Worm (Caenorhabditis elegans): Measurements from ENCODE around the gene sph-1.
A peak's percentile ranks its signal among the peaks of the same experiment; 100 is the strongest.

The sph-1 gene

DNA sequence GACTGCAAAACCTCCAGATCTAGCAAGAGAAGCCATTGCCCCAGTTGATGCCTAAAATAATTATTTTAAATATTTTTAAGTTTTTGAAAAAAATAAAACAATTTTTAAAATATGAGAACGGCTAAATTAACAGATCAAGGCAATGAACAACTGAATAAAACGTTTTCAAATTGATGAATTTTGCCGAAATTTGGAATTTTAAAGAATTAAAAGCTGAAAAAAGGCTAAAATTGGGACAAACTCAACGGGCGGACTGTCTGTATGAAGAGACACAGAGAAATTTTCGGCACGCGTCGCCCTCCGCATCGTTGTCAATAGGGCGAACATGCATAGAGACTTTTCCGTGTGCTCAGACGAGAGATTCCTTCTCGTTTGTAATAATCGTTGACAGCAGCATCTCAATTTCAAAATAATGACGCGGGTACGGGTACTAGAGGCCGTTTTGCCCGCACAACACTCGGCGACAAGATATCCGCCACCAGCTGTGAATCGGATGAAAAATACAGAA, 2.7 kb upstream of the sph-1 start, which contains the start of the genes isp-1 and islo-1 (continued):
- no peak for TF ChIP-seq unc-3 (GFP tag; conservative IDR thresholded peaks at IDR 0.05)
- TF ChIP-seq unc-3 (tag; optimal IDR thresholded peaks at IDR 0.05) = no peak
- no peak for TF ChIP-seq tbx-7 (tag; optimal IDR thresholded peaks at IDR 0.05)
- no peak for TF ChIP-seq unc-86 (tag; optimal IDR thresholded peaks at IDR 0.05)
- TF ChIP-seq elt-4 (tag; optimal IDR thresholded peaks at IDR 0.05) = no peak
- no peak for TF ChIP-seq K02D7.2 (tag; optimal IDR thresholded peaks at IDR 0.05)
- TF ChIP-seq hlh-30 (tag; optimal IDR thresholded peaks at IDR 0.05; ENCODE audit: insufficient read depth) = peak; percentile 41
- peak; percentile 50 for TF ChIP-seq rnt-1 (tag; optimal IDR thresholded peaks at IDR 0.05)
- no peak for TF ChIP-seq hlh-6 (tag; optimal IDR thresholded peaks at IDR 0.05)
- no peak for TF ChIP-seq ceh-24 (tag; optimal IDR thresholded peaks at IDR 0.05)
- TF ChIP-seq tbx-2 (tag; optimal IDR thresholded peaks at IDR 0.05) = peak; percentile 55
- TF ChIP-seq pha-2 (tag; optimal IDR thresholded peaks at IDR 0.05) = no peak
- peak; percentile 79 for TF ChIP-seq ceh-18 (tag; optimal IDR thresholded peaks at IDR 0.05)
- peak; percentile 17 for TF ChIP-seq unc-55 (GFP tag; optimal IDR thresholded peaks at IDR 0.05)
- TF ChIP-seq ceh-31 (tag; optimal IDR thresholded peaks at IDR 0.05) = peak; percentile 55

DNA sequence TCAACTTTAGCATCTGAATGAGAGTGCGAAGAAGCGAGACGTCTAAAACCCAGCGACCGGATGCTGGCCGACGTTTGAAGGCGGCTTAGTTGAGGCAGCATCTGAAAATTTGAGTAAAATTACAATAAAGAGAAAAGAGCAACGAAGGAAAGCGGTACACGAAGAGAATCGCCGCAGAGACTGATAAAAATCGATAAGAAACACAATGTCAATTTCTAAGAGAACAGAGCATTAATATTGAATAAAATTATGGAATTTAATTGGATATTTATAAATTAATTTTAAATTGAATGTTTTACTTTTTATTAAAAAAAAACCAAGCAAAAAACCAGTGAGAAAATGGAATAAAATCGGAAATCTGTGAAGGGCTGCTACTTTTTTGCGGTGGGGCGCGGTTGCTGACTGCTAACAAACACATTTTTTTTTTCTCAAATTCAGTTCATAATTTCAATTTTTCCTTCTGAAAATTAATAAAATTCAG, 3.2 kb downstream of the sph-1 start, which contains the start of the genes ndub-11 and moc-3:
ndub-11 (minus strand) TSS at position 101 of the 481 bp plus-strand sequence.
moc-3 (plus strand) TSS at position 431 of the 481 bp plus-strand sequence.
- no peak for TF ChIP-seq pros-1 (tag; optimal IDR thresholded peaks at IDR 0.05)
- TF ChIP-seq ceh-48 (tag; optimal IDR thresholded peaks at IDR 0.05) = no peak
- no peak for TF ChIP-seq hlh-8 (tag; optimal IDR thresholded peaks at IDR 0.05)
- TF ChIP-seq syd-9 (tag; optimal IDR thresholded peaks at IDR 0.05) = no peak
- TF ChIP-seq F13H6.1 (tag; optimal IDR thresholded peaks at IDR 0.05) = no peak
- no peak for TF ChIP-seq ref-2 (tag; optimal IDR thresholded peaks at IDR 0.05)
- no peak for TF ChIP-seq ceh-18 (tag; optimal IDR thresholded peaks at IDR 0.05)
- TF ChIP-seq ama-1 (optimal IDR thresholded peaks at IDR 0.05) = no peak
- no peak for TF ChIP-seq ceh-34 (tag; optimal IDR thresholded peaks at IDR 0.05)
- TF ChIP-seq hlh-30 (tag; optimal IDR thresholded peaks at IDR 0.05; ENCODE audit: insufficient read depth) = no peak
- no peak for TF ChIP-seq fkh-10 (GFP tag; optimal IDR thresholded peaks at IDR 0.05)
- no peak for TF ChIP-seq nhr-232 (tag; optimal IDR thresholded peaks at IDR 0.05)
- TF ChIP-seq T23F11.4 (GFP tag; optimal IDR thresholded peaks at IDR 0.05) = no peak
- TF ChIP-seq ceh-22 (tag; optimal IDR thresholded peaks at IDR 0.05) = no peak
- TF ChIP-seq ets-4 (tag; optimal IDR thresholded peaks at IDR 0.05) = no peak
- TF ChIP-seq pha-4 (tag; optimal IDR thresholded peaks at IDR 0.05) = no peak

DNA sequence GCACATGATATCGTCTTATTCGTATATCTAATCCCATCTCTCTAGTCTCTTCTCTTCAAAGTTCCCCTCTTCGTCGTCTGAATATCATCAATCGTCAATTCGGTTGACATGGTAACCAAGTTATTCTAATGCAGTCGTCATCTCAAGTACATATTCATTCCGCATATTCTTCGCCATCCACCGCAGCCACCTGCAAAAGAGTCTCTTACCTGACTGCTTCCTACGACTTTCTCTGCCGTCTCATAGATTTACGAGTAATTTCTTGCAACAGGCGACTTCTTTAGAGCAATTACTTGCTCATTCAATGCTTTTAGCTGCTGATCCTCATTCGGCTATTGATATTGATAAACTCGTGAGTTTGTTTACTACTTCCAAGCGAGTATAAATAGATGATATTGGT, 5.9 kb downstream of the sph-1 start:
- TF ChIP-seq dve-1 (tag; optimal IDR thresholded peaks at IDR 0.05) (no peak), ceh-18 (tag; optimal IDR thresholded peaks at IDR 0.05) (no peak), pqm-1 (tag; optimal IDR thresholded peaks at IDR 0.05) (no peak), F13H6.1 (tag; optimal IDR thresholded peaks at IDR 0.05) (no peak), unc-3 (GFP tag; conservative IDR thresholded peaks at IDR 0.05) (no peak), unc-3 (tag; optimal IDR thresholded peaks at IDR 0.05) (no peak), sdc-2 (tag; optimal IDR thresholded peaks at IDR 0.05) (no peak), pag-3 (tag; optimal IDR thresholded peaks at IDR 0.05; ENCODE audit: borderline replicate concordance) (no peak), pax-1 (tag; optimal IDR thresholded peaks at IDR 0.05) (no peak), eyg-1 (tag; optimal IDR thresholded peaks at IDR 0.05) (no peak), Y22D7AL.16 (tag; optimal IDR thresholded peaks at IDR 0.05) (no peak), pha-4 (tag; optimal IDR thresholded peaks at IDR 0.05) (no peak), elt-2 (tag; optimal IDR thresholded peaks at IDR 0.05) (no peak), unc-55 (GFP tag; optimal IDR thresholded peaks at IDR 0.05) (no peak), ttx-3 (tag; optimal IDR thresholded peaks at IDR 0.05) (no peak)

DNA sequence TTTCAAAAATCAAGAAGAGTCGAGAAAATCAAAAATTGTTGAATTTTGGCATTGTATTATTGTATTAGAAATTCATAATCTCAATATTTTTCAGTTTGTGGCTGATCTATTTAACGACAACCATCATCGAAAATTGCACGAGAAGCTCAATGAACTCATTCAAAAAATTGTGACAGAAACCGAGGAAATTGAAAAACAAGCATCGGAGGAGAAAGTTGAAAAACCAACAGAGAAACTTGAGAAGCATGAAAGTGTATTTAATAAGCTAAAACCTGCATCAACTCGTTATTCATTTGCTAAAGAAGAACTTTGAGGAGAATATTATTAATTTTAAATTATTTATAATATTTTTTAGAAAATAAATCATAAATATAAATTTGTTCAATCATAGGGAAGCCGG, 6.5 kb downstream of the sph-1 start, which contains the start of gene ceph-41:
ceph-41 (plus strand) TSS at position 301 of the 400 bp plus-strand sequence.
- TF ChIP-seq pat-9 (tag; optimal IDR thresholded peaks at IDR 0.05) = no peak
- no peak for TF ChIP-seq ttx-3 (tag; optimal IDR thresholded peaks at IDR 0.05)
- no peak for TF ChIP-seq ceh-30 (tag; optimal IDR thresholded peaks at IDR 0.05)
- TF ChIP-seq Y22D7AL.16 (tag; optimal IDR thresholded peaks at IDR 0.05) = no peak
- TF ChIP-seq dve-1 (tag; optimal IDR thresholded peaks at IDR 0.05) = no peak
- TF ChIP-seq fkh-6 (tag; optimal IDR thresholded peaks at IDR 0.05) = no peak
- TF ChIP-seq ref-2 (tag; optimal IDR thresholded peaks at IDR 0.05) = no peak
- no peak for TF ChIP-seq ceh-18 (tag; optimal IDR thresholded peaks at IDR 0.05)
- TF ChIP-seq tbx-2 (tag; optimal IDR thresholded peaks at IDR 0.05) = no peak
- TF ChIP-seq pros-1 (tag; optimal IDR thresholded peaks at IDR 0.05) = no peak
- no peak for TF ChIP-seq gmeb-2 (tag; optimal IDR thresholded peaks at IDR 0.05)
- no peak for TF ChIP-seq ceh-45 (GFP tag; IDR thresholded peaks at IDR 0.05)
- no peak for TF ChIP-seq unc-55 (GFP tag; optimal IDR thresholded peaks at IDR 0.05)
- TF ChIP-seq ceh-9 (tag; optimal IDR thresholded peaks at IDR 0.05) = no peak
- TF ChIP-seq nhr-232 (tag; optimal IDR thresholded peaks at IDR 0.05) = no peak
- TF ChIP-seq ahr-1 (tag; optimal IDR thresholded peaks at IDR 0.05) = no peak
- TF ChIP-seq madf-2 (tag; optimal IDR thresholded peaks at IDR 0.05) = no peak
- TF ChIP-seq K02D7.2 (tag; optimal IDR thresholded peaks at IDR 0.05) = no peak
- TF ChIP-seq ama-1 (optimal IDR thresholded peaks at IDR 0.05) = no peak
